Worm (Caenorhabditis elegans) whole organism, L4 larva: ENCODE data around the gene F40G9.9.

ENCODE experiments used
- D1046.2 ChIP-seq: fragments of 200-800 bp; sonication (Bioruptor generic); IDR thresholded peaks from 2 replicates; pipeline ENCODE4 v1.3.6; 2022; ENCODE audit warnings: missing genetic modification characterization, missing compliant biosample characterization
- F26F4.8 ChIP-seq: fragments of 200-800 bp; sonication (Bioruptor generic); conservative IDR thresholded peaks from 2 replicates; pipeline ENCODE4 v1.3.6; 2022; ENCODE audit warnings: missing genetic modification characterization, missing compliant biosample characterization
- Y75B8A.6 ChIP-seq: fragments of 200-800 bp; sonication (Bioruptor generic); IDR thresholded peaks from 2 replicates; pipeline ENCODE4 v1.3.6; 2022; ENCODE audit warnings: missing genetic modification reagents, missing genetic modification characterization, missing compliant biosample characterization
- ZK546.5 ChIP-seq, 2 experiments: sonication (generic microtip); optimal IDR thresholded peaks; 2 replicates each; lab custom pipeline; 2017; ENCODE audit warnings: missing biosample characterization in 2 of 2, missing genetic modification characterization in 2 of 2
- aha-1 ChIP-seq: fragments of 150-350 bp; peaks from one replicate; lab custom pipeline; 2014; ENCODE audit warnings: missing biosample characterization, missing genetic modification characterization
- ceh-28 ChIP-seq: fragments of 150-350 bp; optimal IDR thresholded peaks from 2 replicates; lab custom pipeline; 2014; ENCODE audit warnings: missing biosample characterization, missing genetic modification reagents, missing genetic modification characterization
- ces-1 ChIP-seq: fragments of 150-350 bp; sonication (generic microtip); optimal IDR thresholded peaks from 4 replicates; lab custom pipeline; 2014; ENCODE audit warnings: missing biosample characterization, missing genetic modification reagents, missing genetic modification characterization
- daf-12 ChIP-seq: fragments of 150-350 bp; optimal IDR thresholded peaks from 2 replicates; lab custom pipeline; 2014; ENCODE audit warnings: missing biosample characterization, missing genetic modification reagents, missing genetic modification characterization
- daf-19 ChIP-seq: fragments of 200-800 bp; sonication (Bioruptor generic); conservative IDR thresholded peaks from 2 replicates; pipeline ENCODE4 v1.3.6; 2022; ENCODE audit warnings: missing genetic modification characterization, missing compliant biosample characterization
- egl-43 ChIP-seq: fragments of 200-800 bp; sonication (Bioruptor generic); IDR thresholded peaks from 2 replicates; pipeline ENCODE4 v1.3.6; 2022; ENCODE audit warnings: missing genetic modification reagents, missing genetic modification characterization, missing compliant biosample characterization
- lin-1 ChIP-seq: fragments of 200-800 bp; sonication (Bioruptor generic); IDR thresholded peaks from 2 replicates; pipeline ENCODE4 v1.3.6; 2022; ENCODE audit warnings: missing genetic modification reagents, missing genetic modification characterization, missing compliant biosample characterization
- lin-15B ChIP-seq: fragments of 150-350 bp; sonication (generic microtip); optimal IDR thresholded peaks from 3 replicates; lab custom pipeline; 2014; ENCODE audit warnings: missing biosample characterization, missing genetic modification characterization
- lin-29 ChIP-seq: fragments of 200-800 bp; sonication (Bioruptor generic); IDR thresholded peaks from 2 replicates; pipeline ENCODE4 v1.3.6; 2022; ENCODE audit warnings: missing genetic modification reagents, missing genetic modification characterization, missing compliant biosample characterization
- lin-38 ChIP-seq: fragments of 200-800 bp; sonication (Bioruptor generic); IDR thresholded peaks from 2 replicates; pipeline ENCODE4 v1.3.6; 2022; ENCODE audit warnings: missing genetic modification reagents, missing genetic modification characterization, missing compliant biosample characterization
- madf-5 ChIP-seq, 2 experiments: fragments of 200-800 bp; sonication (Bioruptor generic); IDR thresholded peaks; 2 replicates each; pipeline ENCODE4 v1.3.6; 2022; ENCODE audit warnings: missing compliant biosample characterization in 2 of 2, missing genetic modification characterization in 2 of 2
- mdl-1 ChIP-seq, 2 experiments: fragments of 150-350 bp in 1 of 2; sonication (generic microtip) in 1 of 2; optimal IDR thresholded peaks; 2 replicates each; lab custom pipeline; 2014 to 2017; ENCODE audit warnings: missing biosample characterization in 2 of 2, missing genetic modification characterization in 2 of 2
- nhr-102 ChIP-seq: sonication (generic microtip); optimal IDR thresholded peaks from 2 replicates; lab custom pipeline; 2016; ENCODE audit warnings: mild to moderate bottlenecking, missing genetic modification characterization, moderate library complexity, missing compliant biosample characterization
- nhr-77 ChIP-seq: fragments of 150-350 bp; optimal IDR thresholded peaks from 2 replicates; lab custom pipeline; 2014; ENCODE audit warnings: missing biosample characterization, missing genetic modification characterization
- pqm-1 ChIP-seq: sonication (generic microtip); optimal IDR thresholded peaks from 2 replicates; lab custom pipeline; 2017; ENCODE audit warnings: missing biosample characterization, missing genetic modification characterization
- saeg-2 ChIP-seq: fragments of 200-800 bp; sonication (Bioruptor generic); IDR thresholded peaks from 2 replicates; pipeline ENCODE4 v1.3.6; 2022; ENCODE audit warnings: missing genetic modification reagents, missing genetic modification characterization, missing compliant biosample characterization
- sdz-12 ChIP-seq: fragments of 200-800 bp; sonication (Bioruptor generic); optimal IDR thresholded peaks from 2 replicates; lab custom pipeline; 2018; ENCODE audit warnings: mild to moderate bottlenecking, missing genetic modification characterization, missing compliant biosample characterization
- set-16 ChIP-seq: fragments of 200-800 bp; sonication (Bioruptor generic); IDR thresholded peaks from 2 replicates; pipeline ENCODE4 v1.3.6; 2022; ENCODE audit warnings: missing genetic modification reagents, missing genetic modification characterization, missing compliant biosample characterization
- skn-1 ChIP-seq: fragments of 150-350 bp; optimal IDR thresholded peaks from 2 replicates; lab custom pipeline; 2014; ENCODE audit warnings: missing biosample characterization, missing genetic modification characterization
- snpc-4 ChIP-seq: fragments of 150-350 bp; optimal IDR thresholded peaks from 2 replicates; lab custom pipeline; 2014; ENCODE audit warnings: missing biosample characterization, missing genetic modification characterization
- unc-62 ChIP-seq, 3 experiments: fragments of 150-350 bp in 1 of 3; sonication (generic microtip); optimal IDR thresholded peaks in 2 of 3; peaks in 1 of 3; 1 replicate in 1 of 3; 2 replicates in 2 of 3; lab custom pipeline; 2014 to 2017; ENCODE audit warnings: missing biosample characterization in 3 of 3, missing genetic modification characterization in 3 of 3, missing genetic modification reagents in 3 of 3, missing genotype in 1 of 3
- ztf-7 ChIP-seq: fragments of 150-350 bp; optimal IDR thresholded peaks from 2 replicates; lab custom pipeline; 2014; ENCODE audit warnings: missing biosample characterization, missing genetic modification characterization

The F40G9.9 gene

ce11 chrIII:179123-179592 is 7.6 kb upstream of the F40G9.9 start, which contains the start of gene F40G9.6:
Gene F40G9.6, plus strand, starts transcription at chrIII:179542.
- TF ChIP-seq ceh-28 (tag; lab: Kevin White, UChicago) = no peak
- TF ChIP-seq sdz-12 (GFP tag; lab: Kevin White, UChicago) = no peak
- no peak for TF ChIP-seq ztf-7
- TF ChIP-seq lin-29 = no peak
- TF ChIP-seq nhr-102 = no peak
- TF ChIP-seq, all 104 proteins: peak for 0

ce11 chrIII:178126-178525 is 6.6 kb upstream of the F40G9.9 start:
- TF ChIP-seq D1046.2 (GFP tag; lab: Robert Waterston, UW) (no peak), snpc-4 (tag; lab: Kevin White, UChicago) (no peak), F26F4.8 (GFP tag; lab: Robert Waterston, UW) (0 out of 2 replicates have a peak, but pooled peaks have one; percentile 30)

- TF ChIP-seq lin-1 (GFP tag; lab: Robert Waterston, UW) (no peak), aha-1 (tag; lab: Kevin White, UChicago) (peak; percentile 83)
These were observed 6.2 kb upstream of the F40G9.9 start, which contains the start of gene F40G9.14 for ce11 chrIII:177715-178114. Gene F40G9.14, minus strand, starts transcription at chrIII:177815.

- TF ChIP-seq skn-1 = no peak
- no peak for TF ChIP-seq ces-1
- no peak for TF ChIP-seq egl-43 (GFP tag; lab: Robert Waterston, UW)
- TF ChIP-seq nhr-102 = no peak
- peak in 1 of 2 experiments; percentile 66 for TF ChIP-seq unc-62 (GFP tag; optimal IDR thresholded peaks at IDR 0.05 in 1 of 2; lab: Kevin White, UChicago)
- TF ChIP-seq unc-62 (tag; optimal IDR thresholded peaks at IDR 0.05; lab: Kevin White, UChicago) = no peak
- TF ChIP-seq daf-12 = no peak
- TF ChIP-seq pqm-1 (tag; lab: Kevin White, UChicago) = peak; percentile 18
These were observed 4.2 kb upstream of the F40G9.9 start, which contains the start of gene clec-148 for ce11 chrIII:175733-176132. Gene clec-148, minus strand, starts transcription at chrIII:175833.

ce11 chrIII:173501-173900 is 2.0 kb upstream of the F40G9.9 start, which contains the start of gene F40G9.19:
Gene F40G9.19, plus strand, starts transcription at chrIII:173801.
- TF ChIP-seq nhr-77 = no peak
- no peak for TF ChIP-seq Y75B8A.6 (GFP tag; lab: Robert Waterston, UW)
- TF ChIP-seq lin-38 (GFP tag; lab: Robert Waterston, UW) = no peak
- TF ChIP-seq daf-19 (GFP tag; lab: Robert Waterston, UW) = no peak
- peak; percentile 31 for TF ChIP-seq aha-1 (tag; lab: Kevin White, UChicago)
- TF ChIP-seq skn-1 = no peak
- TF ChIP-seq mdl-1 (tag; optimal IDR thresholded peaks at IDR 0.05; lab: Kevin White, UChicago) = no peak
- no peak for TF ChIP-seq lin-15B (tag; lab: Kevin White, UChicago)
- no peak for TF ChIP-seq madf-5 (GFP tag; IDR thresholded peaks at IDR 0.05; lab: Robert Waterston, UW)
- TF ChIP-seq, all 104 proteins: peak for 1

ce11 chrIII:169478-169877 is 2.0 kb downstream of the F40G9.9 start, which contains the start of gene F40G9.18:
Gene F40G9.18, minus strand, starts transcription at chrIII:169578.
- TF ChIP-seq saeg-2 (GFP tag; lab: Robert Waterston, UW) = no peak
- TF ChIP-seq unc-62 (GFP tag; optimal IDR thresholded peaks at IDR 0.05 in 1 of 2; lab: Kevin White, UChicago) = peak in 1 of 2 experiments; percentile 87
- TF ChIP-seq unc-62 (tag; optimal IDR thresholded peaks at IDR 0.05; lab: Kevin White, UChicago) = no peak
- no peak for TF ChIP-seq lin-29
- TF ChIP-seq, all 104 proteins: peak for 1

- TF ChIP-seq set-16 (GFP tag; lab: Robert Waterston, UW) = peak; percentile 88
These were observed 3.1 kb downstream of the F40G9.9 start for ce11 chrIII:168376-168775.

ce11 chrIII:165390-165789 is 6.1 kb downstream of the F40G9.9 start, which contains the start of gene F40G9.7:
Gene F40G9.7, plus strand, starts transcription at chrIII:165690.
- TF ChIP-seq aha-1 (tag; lab: Kevin White, UChicago) (peak; percentile 85), ZK546.5 (tag; optimal IDR thresholded peaks at IDR 0.05; lab: Kevin White, UChicago) (no peak)
